Worm (Caenorhabditis elegans) whole organism, L1 larva: ENCODE data around the gene ZK593.2.

ENCODE experiments used
- F16B12.6 ChIP-seq: fragments of 150-350 bp; optimal IDR thresholded peaks from 2 replicates; lab custom pipeline; 2014; ENCODE audit warnings: missing biosample characterization, missing genetic modification characterization
- Y116A8C.19 ChIP-seq: sonication (generic microtip); optimal IDR thresholded peaks from 2 replicates; lab custom pipeline; 2016; ENCODE audit warnings: missing compliant biosample characterization, missing genetic modification characterization, borderline replicate concordance
- aha-1 ChIP-seq: fragments of 150-350 bp; optimal IDR thresholded peaks from 2 replicates; lab custom pipeline; 2014; ENCODE audit warnings: missing biosample characterization, missing genetic modification characterization
- alr-1 ChIP-seq: fragments of 200-800 bp; sonication (Bioruptor generic); optimal IDR thresholded peaks from 2 replicates; lab custom pipeline; 2018; ENCODE audit warnings: borderline replicate concordance, mild to moderate bottlenecking, missing genetic modification characterization, missing compliant biosample characterization
- aly-2 ChIP-seq: fragments of 150-350 bp; optimal IDR thresholded peaks from 2 replicates; lab custom pipeline; 2014; ENCODE audit warnings: missing biosample characterization, missing genetic modification characterization
- ama-1 ChIP-seq: fragments of 150-350 bp; optimal IDR thresholded peaks from 2 replicates; lab custom pipeline; 2014
- blmp-1 ChIP-seq: fragments of 150-350 bp; optimal IDR thresholded peaks from 2 replicates; lab custom pipeline; 2014; ENCODE audit warnings: missing biosample characterization, missing genetic modification characterization
- ceh-63 ChIP-seq: fragments of 200-800 bp; sonication (Bioruptor generic); optimal IDR thresholded peaks from 2 replicates; lab custom pipeline; 2018; ENCODE audit warnings: mild to moderate bottlenecking, missing genetic modification characterization, missing compliant biosample characterization
- ceh-8 ChIP-seq: fragments of 200-800 bp; sonication (Bioruptor generic); optimal IDR thresholded peaks from 2 replicates; lab custom pipeline; 2018; ENCODE audit warnings: mild to moderate bottlenecking, missing genetic modification characterization, moderate library complexity, missing compliant biosample characterization
- ceh-90 ChIP-seq: sonication (generic microtip); optimal IDR thresholded peaks from 2 replicates; lab custom pipeline; 2016; ENCODE audit warnings: missing genetic modification characterization, missing compliant biosample characterization
- efl-1 ChIP-seq, 4 experiments: fragments of 150-350 bp; optimal IDR thresholded peaks in 3 of 4; peaks in 1 of 4; 1 replicate in 1 of 4; 2 replicates in 3 of 4; lab custom pipeline; 2014; ENCODE audit warnings: missing biosample characterization in 2 of 4, missing genetic modification characterization in 2 of 4, missing genetic modification reagents in 2 of 4
- egl-13 ChIP-seq: sonication (generic microtip); optimal IDR thresholded peaks from 2 replicates; lab custom pipeline; 2016; ENCODE audit warnings: missing genotype, missing genetic modification reagents, missing genetic modification characterization, missing compliant biosample characterization
- egl-27 ChIP-seq, 2 experiments: fragments of 150-350 bp in 1 of 2; sonication (generic microtip); optimal IDR thresholded peaks; 3 replicates each; lab custom pipeline; 2017 to 2018; ENCODE audit warnings: missing biosample characterization in 2 of 2, missing genetic modification characterization in 2 of 2, missing genetic modification reagents in 2 of 2
- elt-2 ChIP-seq: sonication (generic microtip); optimal IDR thresholded peaks from 2 replicates; lab custom pipeline; 2016; ENCODE audit warnings: missing genetic modification characterization, mild to moderate bottlenecking, inconsistent platforms, missing compliant biosample characterization, missing genetic modification reagents
- ets-5 ChIP-seq: fragments of 200-800 bp; sonication (Bioruptor generic); IDR thresholded peaks from 2 replicates; pipeline ENCODE4 v1.3.6; 2022; ENCODE audit warnings: missing genetic modification characterization, missing compliant biosample characterization
- fkh-10 ChIP-seq: sonication (generic microtip); optimal IDR thresholded peaks from 2 replicates; lab custom pipeline; 2017; ENCODE audit warnings: missing biosample characterization, missing genetic modification reagents, missing genetic modification characterization
- fkh-8 ChIP-seq: sonication (generic microtip); optimal IDR thresholded peaks from 2 replicates; lab custom pipeline; 2016; ENCODE audit warnings: mild to moderate bottlenecking, missing genetic modification characterization, missing compliant biosample characterization
- grh-1 ChIP-seq: fragments of 200-800 bp; sonication (Bioruptor generic); IDR thresholded peaks from 2 replicates; pipeline ENCODE4 v1.3.6; 2022; ENCODE audit warnings: missing genetic modification reagents, missing genetic modification characterization, missing compliant biosample characterization
- hlh-4 ChIP-seq: sonication (generic microtip); optimal IDR thresholded peaks from 2 replicates; lab custom pipeline; 2016; ENCODE audit warnings: mild to moderate bottlenecking, missing genetic modification characterization, missing compliant biosample characterization
- hpl-2 ChIP-seq: fragments of 150-350 bp; optimal IDR thresholded peaks from 2 replicates; lab custom pipeline; 2014; ENCODE audit warnings: missing biosample characterization, missing genetic modification reagents, missing genetic modification characterization
- jun-1 ChIP-seq: fragments of 150-350 bp; optimal IDR thresholded peaks from 2 replicates; lab custom pipeline; 2014; ENCODE audit warnings: missing biosample characterization, missing genetic modification reagents, missing genetic modification characterization
- lin-14 ChIP-seq: fragments of 200-800 bp; sonication (Bioruptor generic); optimal IDR thresholded peaks from 2 replicates; lab custom pipeline; 2018; ENCODE audit warnings: mild to moderate bottlenecking, missing genetic modification characterization, moderate library complexity, missing compliant biosample characterization
- lin-15B ChIP-seq: fragments of 150-350 bp; sonication (generic microtip); optimal IDR thresholded peaks from 3 replicates; lab custom pipeline; 2014; ENCODE audit warnings: missing biosample characterization, missing genetic modification characterization
- lin-39 ChIP-seq: fragments of 150-350 bp; optimal IDR thresholded peaks from 2 replicates; lab custom pipeline; 2014; ENCODE audit warnings: missing biosample characterization, missing genetic modification reagents, missing genetic modification characterization
- lir-3 ChIP-seq: sonication (generic microtip); optimal IDR thresholded peaks from 2 replicates; lab custom pipeline; 2016; ENCODE audit warnings: mild to moderate bottlenecking, missing genetic modification characterization, moderate library complexity, missing compliant biosample characterization; ENCODE audit not compliant: poor library complexity
- mdl-1 ChIP-seq, 2 experiments: fragments of 150-350 bp; optimal IDR thresholded peaks; 2 replicates each; lab custom pipeline; 2014 to 2017; ENCODE audit warnings: missing biosample characterization in 2 of 2, missing genetic modification characterization in 2 of 2, inconsistent platforms in 1 of 2
- mef-2 ChIP-seq: fragments of 150-350 bp; optimal IDR thresholded peaks from 2 replicates; lab custom pipeline; 2014; ENCODE audit warnings: missing biosample characterization, missing genetic modification characterization
- nhr-11 ChIP-seq: fragments of 150-350 bp; optimal IDR thresholded peaks from 2 replicates; lab custom pipeline; 2014; ENCODE audit warnings: missing biosample characterization, missing genetic modification characterization
- nhr-12 ChIP-seq: sonication (generic microtip); optimal IDR thresholded peaks from 2 replicates; lab custom pipeline; 2017; ENCODE audit warnings: missing biosample characterization, missing genetic modification characterization
- nhr-19 ChIP-seq: fragments of 200-800 bp; sonication (Bioruptor generic); conservative IDR thresholded peaks from 2 replicates; pipeline ENCODE4 v1.3.6; 2022; ENCODE audit warnings: missing genetic modification characterization, missing compliant biosample characterization
- nhr-237 ChIP-seq: fragments of 150-350 bp; optimal IDR thresholded peaks from 2 replicates; lab custom pipeline; 2014; ENCODE audit warnings: missing biosample characterization, missing genetic modification characterization
- nhr-28 ChIP-seq: fragments of 150-350 bp; optimal IDR thresholded peaks from 2 replicates; lab custom pipeline; 2014; ENCODE audit warnings: missing biosample characterization, missing genetic modification characterization
- nhr-47 ChIP-seq: sonication (generic microtip); optimal IDR thresholded peaks from 2 replicates; lab custom pipeline; 2016; ENCODE audit warnings: mild to moderate bottlenecking, missing genetic modification characterization, moderate library complexity, missing compliant biosample characterization
- nhr-71 ChIP-seq: sonication (generic microtip); optimal IDR thresholded peaks from 2 replicates; lab custom pipeline; 2016; ENCODE audit warnings: mild to moderate bottlenecking, missing genetic modification characterization, moderate library complexity, missing compliant biosample characterization
- nhr-76 ChIP-seq: sonication (generic microtip); optimal IDR thresholded peaks from 2 replicates; lab custom pipeline; 2017; ENCODE audit warnings: missing biosample characterization, missing genetic modification characterization
- nhr-90 ChIP-seq: sonication (generic microtip); optimal IDR thresholded peaks from 2 replicates; lab custom pipeline; 2016; ENCODE audit warnings: mild to moderate bottlenecking, missing genetic modification characterization, missing compliant biosample characterization; ENCODE audit not compliant: poor library complexity
- pag-3 ChIP-seq: sonication (generic microtip); optimal IDR thresholded peaks from 2 replicates; lab custom pipeline; 2017; ENCODE audit warnings: missing genetic modification characterization, mild to moderate bottlenecking, missing compliant biosample characterization, antibody characterized with exemption, borderline replicate concordance; ENCODE audit not compliant: insufficient read depth
- pax-3 ChIP-seq: fragments of 200-800 bp; sonication (Bioruptor generic); optimal IDR thresholded peaks from 2 replicates; lab custom pipeline; 2018; ENCODE audit warnings: mild to moderate bottlenecking, missing genetic modification characterization, moderate library complexity, missing compliant biosample characterization
- pqm-1 ChIP-seq: sonication (generic microtip); optimal IDR thresholded peaks from 3 replicates; lab custom pipeline; 2017; ENCODE audit warnings: missing biosample characterization, missing genetic modification characterization
- rnt-1 ChIP-seq: sonication (generic microtip); optimal IDR thresholded peaks from 2 replicates; lab custom pipeline; 2016; ENCODE audit warnings: mild to moderate bottlenecking, missing genetic modification characterization, moderate library complexity, missing compliant biosample characterization
- snpc-4 ChIP-seq: fragments of 150-350 bp; optimal IDR thresholded peaks from 2 replicates; lab custom pipeline; 2014; ENCODE audit warnings: missing biosample characterization, missing genetic modification characterization
- sup-37 ChIP-seq: fragments of 200-800 bp; sonication (Bioruptor generic); optimal IDR thresholded peaks from 2 replicates; lab custom pipeline; 2018; ENCODE audit warnings: mild to moderate bottlenecking, missing genetic modification characterization, missing compliant biosample characterization
- swsn-7 ChIP-seq: sonication (generic microtip); optimal IDR thresholded peaks from 2 replicates; lab custom pipeline; 2016; ENCODE audit warnings: missing genetic modification characterization, missing compliant biosample characterization
- tlp-1 ChIP-seq: fragments of 150-350 bp; optimal IDR thresholded peaks from 2 replicates; lab custom pipeline; 2014; ENCODE audit warnings: missing biosample characterization, missing genetic modification characterization
- unc-130 ChIP-seq: fragments of 150-350 bp; optimal IDR thresholded peaks from 2 replicates; lab custom pipeline; 2017; ENCODE audit warnings: missing biosample characterization, missing genetic modification characterization, inconsistent platforms
- unc-30 ChIP-seq: sonication (generic microtip); optimal IDR thresholded peaks from 2 replicates; lab custom pipeline; 2017; ENCODE audit warnings: missing biosample characterization, missing genetic modification characterization
- unc-62 ChIP-seq: fragments of 150-350 bp; optimal IDR thresholded peaks from 2 replicates; lab custom pipeline; 2014; ENCODE audit warnings: missing biosample characterization, missing genetic modification reagents, missing genetic modification characterization

The ZK593.2 gene

DNA sequence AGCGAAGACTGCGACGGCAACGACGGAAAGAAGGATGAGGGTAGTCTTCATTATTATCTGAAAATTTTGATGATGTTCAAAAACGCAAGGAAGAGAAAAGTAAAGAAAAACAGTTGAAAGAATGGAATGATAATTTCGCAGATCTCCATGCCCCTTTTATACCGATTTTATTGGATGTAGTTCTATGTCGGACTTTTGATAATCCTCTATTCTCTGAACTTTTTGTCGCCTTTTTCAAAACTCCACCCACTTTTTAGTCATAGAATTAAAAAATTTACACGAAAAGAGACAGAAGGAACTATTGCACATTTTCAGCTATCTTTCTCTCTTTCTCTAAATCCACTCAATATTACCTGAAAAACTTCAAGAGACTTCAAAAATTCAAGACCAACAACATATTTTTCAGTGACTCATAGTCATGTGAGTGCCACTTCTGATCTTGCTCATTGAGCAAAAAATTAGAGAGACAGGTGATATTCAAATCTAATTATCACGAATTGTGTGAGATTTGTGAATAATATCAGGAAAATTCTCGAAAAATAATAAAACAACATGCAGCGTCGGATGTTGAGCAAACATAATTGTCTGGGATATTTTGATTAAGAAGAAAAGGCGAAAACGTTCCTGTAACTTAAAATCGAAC is 23.2 kb upstream of the ZK593.2 start, which contains the start of gene F13E9.15 (continued):
- TF ChIP-seq unc-62 (GFP tag; lab: Kevin White, UChicago), result no peak
- TF ChIP-seq lir-3 (tag; lab: Kevin White, UChicago), result no peak
- TF ChIP-seq nhr-90 (tag; lab: Kevin White, UChicago), result no peak
- TF ChIP-seq snpc-4 (tag; lab: Kevin White, UChicago), result no peak
- peak; percentile 36 for TF ChIP-seq ceh-90
- TF ChIP-seq nhr-237 (tag; lab: Kevin White, UChicago), result no peak
- TF ChIP-seq rnt-1 (tag; lab: Kevin White, UChicago), result no peak
- no peak for TF ChIP-seq efl-1 (optimal IDR thresholded peaks at IDR 0.05; lab: Kevin White, UChicago)
- no peak for TF ChIP-seq efl-1 (GFP tag; optimal IDR thresholded peaks at IDR 0.05 in 1 of 2; lab: Kevin White, UChicago)
- TF ChIP-seq blmp-1, result no peak
- TF ChIP-seq nhr-19 (GFP tag; lab: Robert Waterston, UW), result no peak
- no peak for TF ChIP-seq grh-1 (GFP tag; lab: Robert Waterston, UW)
- peak; percentile 17 for TF ChIP-seq fkh-10 (GFP tag; lab: Kevin White, UChicago)
- TF ChIP-seq nhr-12, result no peak
- peak; percentile 89 for TF ChIP-seq fkh-8 (tag; lab: Kevin White, UChicago)
- TF ChIP-seq lin-15B, result no peak
- no peak for TF ChIP-seq aha-1
- no peak for TF ChIP-seq lin-39 (tag; lab: Kevin White, UChicago)
- no peak for TF ChIP-seq aly-2
- no peak for TF ChIP-seq hpl-2 (GFP tag; lab: Kevin White, UChicago)
- no peak for TF ChIP-seq ets-5
- TF ChIP-seq egl-27 (tag; optimal IDR thresholded peaks at IDR 0.05; lab: Kevin White, UChicago), result no peak
- TF ChIP-seq pag-3, result no peak

DNA sequence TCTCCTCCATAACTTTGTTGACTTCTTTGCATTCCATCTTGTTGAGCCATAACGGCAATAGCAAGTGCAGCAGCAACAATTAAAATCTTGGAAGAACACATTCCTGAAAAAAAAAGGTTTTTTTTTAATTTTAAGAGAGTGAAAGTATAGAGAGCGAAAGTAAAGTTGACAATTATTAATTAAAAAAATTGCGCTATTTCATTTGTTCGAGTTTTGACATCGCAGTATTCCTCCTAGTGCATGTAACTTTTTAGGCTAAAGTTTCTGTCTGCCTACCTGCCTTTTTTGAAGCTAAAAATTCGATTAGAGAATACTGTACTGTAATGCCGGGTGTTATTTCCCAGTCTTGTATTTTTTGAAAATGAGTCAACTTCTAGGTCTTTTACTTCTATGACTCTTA is 21.2 kb upstream of the ZK593.2 start, which contains the start of gene srlf-12:
Gene srlf-12 (minus strand): TSS at position 101 of the 400 bp plus-strand sequence.
- TF ChIP-seq aly-2, result no peak
- TF ChIP-seq fkh-8 (tag; lab: Kevin White, UChicago), result no peak
- no peak for TF ChIP-seq F16B12.6 (tag; lab: Kevin White, UChicago)
- TF ChIP-seq mdl-1 (tag; optimal IDR thresholded peaks at IDR 0.05; lab: Kevin White, UChicago), result no peak
- no peak for TF ChIP-seq nhr-19 (GFP tag; lab: Robert Waterston, UW)
- TF ChIP-seq alr-1 (tag; lab: Kevin White, UChicago), result no peak
- TF ChIP-seq nhr-76 (tag; lab: Kevin White, UChicago), result no peak
- no peak for TF ChIP-seq hlh-4 (tag; lab: Kevin White, UChicago)
- no peak for TF ChIP-seq unc-30
- no peak for TF ChIP-seq swsn-7 (tag; lab: Kevin White, UChicago)
- no peak for TF ChIP-seq egl-13
- TF ChIP-seq jun-1 (tag; lab: Kevin White, UChicago), result no peak
- TF ChIP-seq elt-2, result no peak
- no peak for TF ChIP-seq lin-14 (GFP tag; lab: Kevin White, UChicago)
- TF ChIP-seq hpl-2 (GFP tag; lab: Kevin White, UChicago), result no peak
- TF ChIP-seq lin-15B, result no peak
- TF ChIP-seq nhr-47 (tag; lab: Kevin White, UChicago), result no peak
- no peak for TF ChIP-seq mef-2 (tag; lab: Kevin White, UChicago)

ce11 chrIV:10894255-10894654 is 18.9 kb upstream of the ZK593.2 start, which contains the start of gene srlf-14:
srlf-14 (minus strand) TSS chrIV:10894355.
- TF ChIP-seq mef-2 (tag; lab: Kevin White, UChicago), result no peak
- no peak for TF ChIP-seq tlp-1
- TF ChIP-seq pax-3 (tag; lab: Kevin White, UChicago), result no peak
- no peak for TF ChIP-seq unc-130 (tag; lab: Kevin White, UChicago)
- TF ChIP-seq nhr-71 (tag; lab: Kevin White, UChicago), result no peak
- TF ChIP-seq blmp-1, result no peak
- TF ChIP-seq elt-2, result no peak
- no peak for TF ChIP-seq nhr-237 (tag; lab: Kevin White, UChicago)
- TF ChIP-seq nhr-28 (tag; lab: Kevin White, UChicago), result no peak
- TF ChIP-seq swsn-7 (tag; lab: Kevin White, UChicago), result no peak
- no peak for TF ChIP-seq sup-37 (GFP tag; lab: Kevin White, UChicago)
- TF ChIP-seq pqm-1 (tag; lab: Kevin White, UChicago), result no peak
- no peak for TF ChIP-seq ceh-63
- TF ChIP-seq rnt-1 (tag; lab: Kevin White, UChicago), result no peak
- no peak for TF ChIP-seq Y116A8C.19
- no peak for TF ChIP-seq nhr-11 (tag; lab: Kevin White, UChicago)
- no peak for TF ChIP-seq egl-13
- TF ChIP-seq fkh-10 (GFP tag; lab: Kevin White, UChicago), result no peak
- no peak for TF ChIP-seq ama-1
- no peak for TF ChIP-seq ceh-8 (GFP tag; lab: Kevin White, UChicago)
